Worm (Caenorhabditis elegans) whole organism, L1 larva: ENCODE results near the gene F37A4.5.

ENCODE experiments used
- C04F5.9 ChIP-seq: sonication (generic microtip); optimal IDR thresholded peaks from 2 replicates; lab custom pipeline; 2016; ENCODE audit warnings: missing genetic modification characterization, missing compliant biosample characterization
- ama-1 ChIP-seq: fragments of 150-350 bp; optimal IDR thresholded peaks from 2 replicates; lab custom pipeline; 2014
- dpl-1 ChIP-seq, 3 experiments: fragments of 150-350 bp in 2 of 3; sonication (generic microtip) in 1 of 3; optimal IDR thresholded peaks; 2 replicates each; lab custom pipeline; 2014 to 2017; ENCODE audit warnings: missing biosample characterization in 3 of 3, missing genetic modification characterization in 3 of 3, missing genetic modification reagents in 3 of 3
- fkh-8 ChIP-seq: sonication (generic microtip); optimal IDR thresholded peaks from 2 replicates; lab custom pipeline; 2016; ENCODE audit warnings: mild to moderate bottlenecking, missing genetic modification characterization, missing compliant biosample characterization
- fos-1 ChIP-seq: fragments of 150-350 bp; optimal IDR thresholded peaks from 2 replicates; lab custom pipeline; 2014; ENCODE audit warnings: missing biosample characterization, missing genetic modification characterization
- grh-1 ChIP-seq: fragments of 200-800 bp; sonication (Bioruptor generic); IDR thresholded peaks from 2 replicates; pipeline ENCODE4 v1.3.6; 2022; ENCODE audit warnings: missing genetic modification reagents, missing genetic modification characterization, missing compliant biosample characterization
- hlh-17 ChIP-seq: fragments of 200-800 bp; sonication (Bioruptor generic); optimal IDR thresholded peaks from 2 replicates; lab custom pipeline; 2018; ENCODE audit warnings: missing genetic modification characterization, mild to moderate bottlenecking, missing compliant biosample characterization, moderate library complexity, borderline replicate concordance
- mep-1 ChIP-seq: fragments of 150-350 bp; optimal IDR thresholded peaks from 2 replicates; lab custom pipeline; 2014; ENCODE audit warnings: missing biosample characterization, missing genetic modification characterization
- sptf-1 ChIP-seq: fragments of 150-350 bp; optimal IDR thresholded peaks from 2 replicates; lab custom pipeline; 2014; ENCODE audit warnings: missing biosample characterization, missing genetic modification characterization
- unc-62 ChIP-seq: fragments of 150-350 bp; optimal IDR thresholded peaks from 2 replicates; lab custom pipeline; 2014; ENCODE audit warnings: missing biosample characterization, missing genetic modification reagents, missing genetic modification characterization

ce11 chrIII:6670737-6671242 is 40.9 kb upstream of the F37A4.5 start:
- no peak for TF ChIP-seq mep-1 (tag; lab: Kevin White, UChicago)
- no peak for TF ChIP-seq grh-1 (GFP tag; lab: Robert Waterston, UW)
- no peak for TF ChIP-seq fkh-8 (tag; lab: Kevin White, UChicago)
- TF ChIP-seq unc-62, result no peak
- no peak for TF ChIP-seq sptf-1 (tag; lab: Kevin White, UChicago)
- no peak for TF ChIP-seq ama-1
- no peak for TF ChIP-seq hlh-17 (GFP tag; lab: Kevin White, UChicago)
- no peak for TF ChIP-seq C04F5.9 (tag; lab: Kevin White, UChicago)
- no peak for TF ChIP-seq fos-1
- TF ChIP-seq dpl-1 (GFP tag; optimal IDR thresholded peaks at IDR 0.05; lab: Kevin White, UChicago), result no peak
